Worm (Caenorhabditis elegans) whole organism, L2 larva: ENCODE data around the gene F28H7.3.

ENCODE experiments used
- egl-27 ChIP-seq: sonication (generic microtip); optimal IDR thresholded peaks from 3 replicates; lab custom pipeline; 2017; ENCODE audit warnings: missing biosample characterization, missing genetic modification reagents, missing genetic modification characterization
- elt-1 ChIP-seq: fragments of 150-350 bp; optimal IDR thresholded peaks from 2 replicates; lab custom pipeline; 2014; ENCODE audit warnings: missing biosample characterization, missing genetic modification characterization
- fos-1 ChIP-seq: fragments of 150-350 bp; optimal IDR thresholded peaks from 2 replicates; lab custom pipeline; 2014; ENCODE audit warnings: missing biosample characterization, missing genetic modification characterization
- lin-11 ChIP-seq: fragments of 150-350 bp; sonication (generic microtip); optimal IDR thresholded peaks from 2 replicates; lab custom pipeline; 2014; ENCODE audit warnings: missing biosample characterization, missing genetic modification characterization, inconsistent platforms, mixed read lengths
- lin-39 ChIP-seq: fragments of 150-350 bp; optimal IDR thresholded peaks from 2 replicates; lab custom pipeline; 2014; ENCODE audit warnings: missing biosample characterization, missing genetic modification reagents, missing genetic modification characterization
- mdl-1 ChIP-seq, 2 experiments: fragments of 150-350 bp in 1 of 2; sonication (generic microtip) in 1 of 2; optimal IDR thresholded peaks; 2 replicates each; lab custom pipeline; 2017; ENCODE audit warnings: missing biosample characterization in 2 of 2, missing genetic modification characterization in 2 of 2
- nhr-129 ChIP-seq: fragments of 150-350 bp; optimal IDR thresholded peaks from 2 replicates; lab custom pipeline; 2014; ENCODE audit warnings: missing biosample characterization, missing genetic modification characterization
- nhr-25 ChIP-seq: fragments of 150-350 bp; sonication (generic microtip); optimal IDR thresholded peaks from 3 replicates; lab custom pipeline; 2014; ENCODE audit warnings: missing biosample characterization, missing genetic modification characterization
- unc-62 ChIP-seq: fragments of 150-350 bp; optimal IDR thresholded peaks from 2 replicates; lab custom pipeline; 2014; ENCODE audit warnings: missing biosample characterization, missing genetic modification reagents, missing genetic modification characterization

DNA sequence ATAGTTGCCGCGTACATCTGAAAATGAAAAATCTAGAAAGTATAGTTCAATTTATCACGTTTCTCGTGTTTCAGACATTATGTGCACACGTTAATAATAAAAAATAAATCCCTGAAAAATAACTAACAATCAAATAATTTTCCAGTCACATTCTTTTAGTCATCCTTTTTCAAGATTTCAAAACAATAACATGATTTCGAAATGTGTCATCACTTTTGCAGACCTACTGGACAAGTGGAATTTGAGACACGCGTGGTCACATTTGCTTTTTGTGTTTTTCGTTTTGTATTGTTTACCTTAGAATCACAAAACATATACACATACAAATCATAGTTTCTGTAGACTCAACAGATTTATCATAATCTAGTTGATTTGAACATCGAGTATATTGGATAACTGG is 41.2 kb downstream of the F28H7.3 start:
- TF ChIP-seq fos-1 (tag; lab: Kevin White, UChicago) (no peak), nhr-25 (tag; lab: Kevin White, UChicago) (no peak), lin-39 (no peak), nhr-129 (tag; lab: Kevin White, UChicago) (peak; percentile 85), elt-1 (tag; lab: Kevin White, UChicago) (no peak), mdl-1 (tag; optimal IDR thresholded peaks at IDR 0.05; lab: Kevin White, UChicago) (no peak), lin-11 (no peak), egl-27 (tag; lab: Kevin White, UChicago) (no peak), unc-62 (GFP tag; lab: Kevin White, UChicago) (no peak)
